Fruit fly (Drosophila melanogaster) whole organism, embryonic: ENCODE results near the gene CG31100.

Source experiments
- ATbp ChIP-seq: fragments of 200-800 bp; sonication (Bioruptor generic); optimal IDR thresholded peaks from 2 replicates; lab custom pipeline; 2017; ENCODE audit warnings: missing biosample characterization, mild to moderate bottlenecking, missing genetic modification characterization, missing genetic modification reagents
- Asciz ChIP-seq: fragments of 200-800 bp; sonication (Bioruptor generic); optimal IDR thresholded peaks from 2 replicates; lab custom pipeline; 2017; ENCODE audit warnings: missing biosample characterization, mild to moderate bottlenecking, missing genetic modification characterization, missing genetic modification reagents
- CG10654 ChIP-seq: fragments of 200-800 bp; sonication (Bioruptor generic); optimal IDR thresholded peaks from 2 replicates; lab custom pipeline; 2016; ENCODE audit warnings: missing biosample characterization, missing genetic modification characterization
- CG13775 ChIP-seq: fragments of 200-800 bp; sonication (Bioruptor generic); optimal IDR thresholded peaks from 3 replicates; lab custom pipeline; 2017; ENCODE audit warnings: missing biosample characterization, mild to moderate bottlenecking, missing genetic modification characterization
- CG14965 ChIP-seq: fragments of 200-800 bp; sonication (Bioruptor generic); optimal IDR thresholded peaks from 2 replicates; lab custom pipeline; 2016; ENCODE audit warnings: missing biosample characterization, missing genetic modification characterization, borderline replicate concordance
- CG1647 ChIP-seq: fragments of 200-800 bp; sonication (Bioruptor generic); optimal IDR thresholded peaks from 3 replicates; lab custom pipeline; 2016; ENCODE audit warnings: missing biosample characterization, missing genetic modification characterization
- CG16813 ChIP-seq: fragments of 200-800 bp; sonication (Bioruptor generic); IDR thresholded peaks from 3 replicates; pipeline ENCODE4 v1.3.6; 2022; ENCODE audit warnings: missing biosample characterization, missing genetic modification characterization; ENCODE audit not compliant: partially characterized antibody
- CG16815 ChIP-seq: fragments of 200-800 bp; sonication (Bioruptor generic); optimal IDR thresholded peaks from 3 replicates; lab custom pipeline; 2017; ENCODE audit warnings: missing biosample characterization, mild to moderate bottlenecking, missing genetic modification characterization
- CG18262 ChIP-seq: fragments of 200-800 bp; optimal IDR thresholded peaks from 3 replicates; lab custom pipeline; 2019; ENCODE audit warnings: missing biosample characterization, mild to moderate bottlenecking, missing genetic modification characterization, moderate library complexity
- CG3407 ChIP-seq: fragments of 200-800 bp; sonication (Bioruptor generic); optimal IDR thresholded peaks from 2 replicates; lab custom pipeline; 2018; ENCODE audit warnings: missing biosample characterization, mild to moderate bottlenecking, missing genetic modification characterization
- CG3838 ChIP-seq: fragments of 200-800 bp; sonication (Bioruptor generic); optimal IDR thresholded peaks from 3 replicates; lab custom pipeline; 2016; ENCODE audit warnings: missing biosample characterization, missing genetic modification characterization
- CG3847 ChIP-seq: fragments of 200-800 bp; sonication (Bioruptor generic); IDR thresholded peaks from 2 replicates; pipeline ENCODE4 v1.3.6; 2022; ENCODE audit warnings: missing biosample characterization, missing genetic modification characterization
- CG3995 ChIP-seq: fragments of 200-800 bp; sonication (Bioruptor generic); optimal IDR thresholded peaks from 3 replicates; lab custom pipeline; 2016; ENCODE audit warnings: missing biosample characterization, missing genetic modification characterization
- CG4404 ChIP-seq: fragments of 200-800 bp; sonication (Bioruptor generic); IDR thresholded peaks from 2 replicates; pipeline ENCODE4 v1.3.6; 2022; ENCODE audit warnings: missing biosample characterization, missing genetic modification characterization
- CG4424 ChIP-seq: fragments of 200-800 bp; sonication (Bioruptor generic); optimal IDR thresholded peaks from 3 replicates; lab custom pipeline; 2016; ENCODE audit warnings: missing biosample characterization, missing genetic modification characterization
- CG6689 ChIP-seq: fragments of 200-800 bp; sonication (Bioruptor generic); IDR thresholded peaks from 2 replicates; pipeline ENCODE4 v1.3.6; 2022; ENCODE audit warnings: missing biosample characterization, missing genetic modification characterization
- CG6791 ChIP-seq: fragments of 200-800 bp; sonication (Bioruptor generic); IDR thresholded peaks from 3 replicates; pipeline ENCODE4 v1.3.6; 2022; ENCODE audit warnings: missing biosample characterization, missing genetic modification characterization; ENCODE audit not compliant: partially characterized antibody
- CG9876 ChIP-seq: fragments of 200-800 bp; sonication (Bioruptor generic); optimal IDR thresholded peaks from 2 replicates; lab custom pipeline; 2016; ENCODE audit warnings: missing biosample characterization, missing genetic modification characterization
- CrebB ChIP-seq: fragments of 200-800 bp; sonication (Bioruptor generic); optimal IDR thresholded peaks from 3 replicates; lab custom pipeline; 2018; ENCODE audit warnings: missing biosample characterization, mild to moderate bottlenecking, missing genetic modification characterization
- D19A ChIP-seq: fragments of 200-800 bp; optimal IDR thresholded peaks from 3 replicates; lab custom pipeline; 2019; ENCODE audit warnings: missing biosample characterization, mild to moderate bottlenecking, missing genetic modification characterization, moderate library complexity
- Dbx ChIP-seq: fragments of 200-800 bp; sonication (Bioruptor generic); IDR thresholded peaks from 3 replicates; pipeline ENCODE4 v1.3.6; 2022; ENCODE audit warnings: missing biosample characterization, missing genetic modification characterization
- Deaf1 ChIP-seq: fragments of 200-800 bp; optimal IDR thresholded peaks from 3 replicates; lab custom pipeline; 2019; ENCODE audit warnings: missing biosample characterization, mild to moderate bottlenecking, missing genetic modification characterization, moderate library complexity
- Dref ChIP-seq: fragments of 200-800 bp; sonication (Bioruptor generic); IDR thresholded peaks from 2 replicates; pipeline ENCODE4 v1.3.6; 2022; ENCODE audit warnings: missing biosample characterization, missing genetic modification characterization
- E2f2 ChIP-seq: fragments of 200-800 bp; sonication (Bioruptor generic); IDR thresholded peaks from 2 replicates; pipeline ENCODE4 v1.3.6; 2022; ENCODE audit warnings: missing biosample characterization, missing genetic modification characterization
- Fer3 ChIP-seq: fragments of 200-800 bp; sonication (Bioruptor generic); optimal IDR thresholded peaks from 2 replicates; lab custom pipeline; 2018; ENCODE audit warnings: missing biosample characterization, mild to moderate bottlenecking, missing genetic modification characterization, moderate library complexity
- HLH3B ChIP-seq: fragments of 200-800 bp; sonication (Bioruptor generic); IDR thresholded peaks from 2 replicates; pipeline ENCODE4 v1.3.6; 2022; ENCODE audit warnings: missing biosample characterization, missing genetic modification characterization
- HLHmδ ChIP-seq: fragments of 200-800 bp; sonication (Bioruptor generic); optimal IDR thresholded peaks from 2 replicates; lab custom pipeline; 2018; ENCODE audit warnings: missing biosample characterization, mild to moderate bottlenecking, missing genetic modification characterization, moderate library complexity
- HmgD ChIP-seq: fragments of 200-800 bp; sonication (Bioruptor generic); optimal IDR thresholded peaks from 3 replicates; lab custom pipeline; 2016; ENCODE audit warnings: missing biosample characterization, missing genetic modification characterization
- Hr78 ChIP-seq, 2 experiments: fragments of 200-800 bp in 1 of 2; fragments of >200 bp in 1 of 2; sonication (Bioruptor generic) in 1 of 2; optimal IDR thresholded peaks; 2 replicates each; lab custom pipeline; 2017 to 2019; ENCODE audit warnings: missing biosample characterization in 2 of 2, missing genetic modification characterization in 2 of 2, mild to moderate bottlenecking in 1 of 2, moderate library complexity in 1 of 2
- Lhr ChIP-seq: fragments of 200-800 bp; sonication (Bioruptor generic); optimal IDR thresholded peaks from 3 replicates; lab custom pipeline; 2017; ENCODE audit warnings: mild to moderate bottlenecking, missing biosample characterization, missing genetic modification reagents, missing genetic modification characterization
- NC2β ChIP-seq: fragments of 200-800 bp; sonication (Bioruptor generic); optimal IDR thresholded peaks from 2 replicates; lab custom pipeline; 2016; ENCODE audit warnings: missing biosample characterization, missing genetic modification characterization
- Opbp ChIP-seq: fragments of 200-800 bp; sonication (Bioruptor generic); IDR thresholded peaks from 3 replicates; pipeline ENCODE4 v1.3.6; 2022; ENCODE audit warnings: missing biosample characterization, missing genetic modification characterization; ENCODE audit not compliant: partially characterized antibody
- Optix ChIP-seq: fragments of 200-800 bp; sonication (Bioruptor generic); IDR thresholded peaks from 3 replicates; pipeline ENCODE4 v1.3.6; 2022; ENCODE audit warnings: missing biosample characterization, missing genetic modification characterization
- Spps ChIP-seq: fragments of 200-800 bp; sonication (Bioruptor generic); optimal IDR thresholded peaks from 2 replicates; lab custom pipeline; 2018; ENCODE audit warnings: missing biosample characterization, mild to moderate bottlenecking, missing genetic modification characterization
- Taf1 ChIP-seq: fragments of 200-800 bp; sonication (Bioruptor generic); IDR thresholded peaks from 2 replicates; pipeline ENCODE4 v1.3.6; 2022; ENCODE audit warnings: missing biosample characterization, missing genetic modification characterization
- Vsx1 ChIP-seq: fragments of 200-800 bp; sonication (Bioruptor generic); optimal IDR thresholded peaks from 2 replicates; lab custom pipeline; 2017; ENCODE audit warnings: missing biosample characterization, mild to moderate bottlenecking, missing genetic modification characterization, missing genetic modification reagents
- Xrp1 ChIP-seq: fragments of 200-800 bp; sonication (Bioruptor generic); IDR thresholded peaks from 2 replicates; pipeline ENCODE4 v1.3.6; 2022; ENCODE audit warnings: missing biosample characterization, missing genetic modification characterization
- ash1 ChIP-seq: fragments of 200-800 bp; sonication (Bioruptor generic); optimal IDR thresholded peaks from 2 replicates; lab custom pipeline; 2018; ENCODE audit warnings: missing biosample characterization, mild to moderate bottlenecking, missing genetic modification characterization
- chn ChIP-seq: fragments of 200-800 bp; sonication (Bioruptor generic); optimal IDR thresholded peaks from 2 replicates; lab custom pipeline; 2016; ENCODE audit warnings: missing biosample characterization, missing genetic modification characterization
- croc ChIP-seq: fragments of 200-800 bp; sonication (Bioruptor generic); conservative IDR thresholded peaks from 3 replicates; pipeline ENCODE4 v1.3.6; 2022; ENCODE audit warnings: missing biosample characterization, missing genetic modification characterization
- dati ChIP-seq: fragments of 200-800 bp; sonication (Bioruptor generic); IDR thresholded peaks from 2 replicates; pipeline ENCODE4 v1.3.6; 2022; ENCODE audit warnings: missing biosample characterization, missing genetic modification characterization
- dmrt99B ChIP-seq: fragments of 200-800 bp; sonication (Bioruptor generic); optimal IDR thresholded peaks from 2 replicates; lab custom pipeline; 2018; ENCODE audit warnings: missing biosample characterization, mild to moderate bottlenecking, missing genetic modification characterization, moderate library complexity
- grau ChIP-seq: fragments of 200-800 bp; optimal IDR thresholded peaks from 3 replicates; lab custom pipeline; 2019; ENCODE audit warnings: missing biosample characterization, mild to moderate bottlenecking, missing genetic modification characterization, moderate library complexity
- nmo ChIP-seq: fragments of 200-800 bp; sonication (Bioruptor generic); optimal IDR thresholded peaks from 2 replicates; lab custom pipeline; 2018; ENCODE audit warnings: missing biosample characterization, mild to moderate bottlenecking, missing genetic modification characterization, moderate library complexity
- pita ChIP-seq: fragments of 200-800 bp; sonication (Bioruptor generic); optimal IDR thresholded peaks from 2 replicates; lab custom pipeline; 2017; ENCODE audit warnings: missing biosample characterization, mild to moderate bottlenecking, missing genetic modification characterization
- repo ChIP-seq: fragments of 200-800 bp; sonication (Bioruptor generic); optimal IDR thresholded peaks from 2 replicates; lab custom pipeline; 2016; ENCODE audit warnings: missing biosample characterization, missing genetic modification characterization
- salm ChIP-seq: fragments of 200-800 bp; sonication (Bioruptor generic); optimal IDR thresholded peaks from 2 replicates; lab custom pipeline; 2018; ENCODE audit warnings: missing biosample characterization, mild to moderate bottlenecking, missing genetic modification characterization
- scrt ChIP-seq: fragments of 200-800 bp; sonication (Bioruptor generic); optimal IDR thresholded peaks from 2 replicates; lab custom pipeline; 2018; ENCODE audit warnings: missing biosample characterization, mild to moderate bottlenecking, missing genetic modification characterization, moderate library complexity
- sens-2 ChIP-seq: fragments of 200-800 bp; sonication (Bioruptor generic); IDR thresholded peaks from 2 replicates; pipeline ENCODE4 v1.3.6; 2022; ENCODE audit warnings: missing biosample characterization, missing genetic modification characterization
- so ChIP-seq: fragments of 200-800 bp; sonication (Bioruptor generic); IDR thresholded peaks from 3 replicates; pipeline ENCODE4 v1.3.6; 2022; ENCODE audit warnings: missing biosample characterization, missing genetic modification characterization
- trh ChIP-seq: fragments of 200-800 bp; sonication (Bioruptor generic); optimal IDR thresholded peaks from 2 replicates; lab custom pipeline; 2016; ENCODE audit warnings: missing biosample characterization, missing genetic modification characterization
- tup ChIP-seq: fragments of 200-800 bp; sonication (Bioruptor generic); optimal IDR thresholded peaks from 2 replicates; lab custom pipeline; 2016; ENCODE audit warnings: missing biosample characterization, mild to moderate bottlenecking, missing genetic modification characterization, moderate library complexity

The CG31100 gene

dm6 chr3R:9053021-9053420, 49.6 kb upstream of the CG31100 start (continued):
- TF ChIP-seq HLHmδ (GFP tag; lab: Kevin White, UChicago), result peak; percentile 92
- peak; percentile 28 for TF ChIP-seq D19A (tag; lab: Kevin White, UChicago)
- no peak for TF ChIP-seq CG6791 (GFP tag; lab: Robert Waterston, UW)
- peak; percentile 65 for TF ChIP-seq Vsx1 (GFP tag; lab: Kevin White, UChicago)
- no peak for TF ChIP-seq Opbp (GFP tag; lab: Robert Waterston, UW)
- TF ChIP-seq CG13775 (GFP tag; lab: Kevin White, UChicago), result no peak
- no peak for TF ChIP-seq dati
- TF ChIP-seq E2f2 (GFP tag; lab: Robert Waterston, UW), result no peak
- TF ChIP-seq CG9876 (GFP tag; lab: Kevin White, UChicago), result no peak
- no peak for TF ChIP-seq trh
- TF ChIP-seq CG6689 (GFP tag; lab: Robert Waterston, UW), result no peak
- TF ChIP-seq CG14965 (GFP tag; lab: Kevin White, UChicago), result no peak
- no peak for TF ChIP-seq HLH3B (GFP tag; lab: Robert Waterston, UW)
- TF ChIP-seq CG3995 (GFP tag; lab: Kevin White, UChicago), result no peak
- peak; percentile 73 for TF ChIP-seq chn
- TF ChIP-seq CG3407 (GFP tag; lab: Kevin White, UChicago), result no peak
- peak in 1 of 2 experiments; percentile 18 for TF ChIP-seq Hr78 (GFP tag; optimal IDR thresholded peaks at IDR 0.05; lab: Kevin White, UChicago)
- TF ChIP-seq CG10654 (GFP tag; lab: Kevin White, UChicago), result no peak
- peak; percentile 74 for TF ChIP-seq CrebB (tag; lab: Kevin White, UChicago)
- no peak for TF ChIP-seq Dbx (GFP tag; lab: Robert Waterston, UW)
- TF ChIP-seq Taf1 (GFP tag; lab: Robert Waterston, UW), result no peak
- TF ChIP-seq Lhr, result no peak
- no peak for TF ChIP-seq Optix (GFP tag; lab: Robert Waterston, UW)
- no peak for TF ChIP-seq croc
- no peak for TF ChIP-seq sens-2
- TF ChIP-seq tup (GFP tag; lab: Kevin White, UChicago), result no peak
- no peak for TF ChIP-seq pita (GFP tag; lab: Kevin White, UChicago)
- TF ChIP-seq HmgD (GFP tag; lab: Kevin White, UChicago), result peak; percentile 80
- no peak for TF ChIP-seq so
- no peak for TF ChIP-seq nmo (GFP tag; lab: Kevin White, UChicago)
- TF ChIP-seq dmrt99B, result peak; percentile 33
- TF ChIP-seq NC2β, result peak; percentile 39
- TF ChIP-seq salm (tag; lab: Kevin White, UChicago), result no peak
- TF ChIP-seq CG1647 (GFP tag; lab: Kevin White, UChicago), result peak; percentile 57
- peak; percentile 54 for TF ChIP-seq repo (GFP tag; lab: Kevin White, UChicago)
- no peak for TF ChIP-seq Xrp1 (GFP tag; lab: Robert Waterston, UW)
- no peak for TF ChIP-seq ATbp (GFP tag; lab: Kevin White, UChicago)
- no peak for TF ChIP-seq Spps (tag; lab: Kevin White, UChicago)
- TF ChIP-seq CG4424 (GFP tag; lab: Kevin White, UChicago), result peak; percentile 23
- TF ChIP-seq ash1 (GFP tag; lab: Kevin White, UChicago), result peak; percentile 71
- TF ChIP-seq CG16813, result no peak
- no peak for TF ChIP-seq CG18262
- no peak for TF ChIP-seq CG3838 (GFP tag; lab: Kevin White, UChicago)
- TF ChIP-seq Deaf1, result peak; percentile 52
- TF ChIP-seq scrt (GFP tag; lab: Kevin White, UChicago), result peak; percentile 62
- no peak for TF ChIP-seq Asciz (GFP tag; lab: Kevin White, UChicago)
- no peak for TF ChIP-seq Dref (GFP tag; lab: Robert Waterston, UW)
- peak; percentile 52 for TF ChIP-seq Fer3 (tag; lab: Kevin White, UChicago)
- TF ChIP-seq CG16815 (GFP tag; lab: Kevin White, UChicago), result no peak
- TF ChIP-seq CG4404 (GFP tag; lab: Robert Waterston, UW), result no peak
- TF ChIP-seq grau, result peak; percentile 35
- TF ChIP-seq CG3847 (GFP tag; lab: Robert Waterston, UW), result no peak
